Worm (Caenorhabditis elegans) whole organism, young adult: Measurements from ENCODE around the gene nlp-7.

ENCODE experiments used
- attf-5 ChIP-seq: fragments of 200-800 bp; sonication (Bioruptor generic); optimal IDR thresholded peaks from 2 replicates; lab custom pipeline; 2018; ENCODE audit warnings: mild to moderate bottlenecking, missing genetic modification characterization, missing compliant biosample characterization
- dpl-1 ChIP-seq: fragments of 150-350 bp; optimal IDR thresholded peaks from 2 replicates; lab custom pipeline; 2014; ENCODE audit warnings: missing biosample characterization, missing genetic modification reagents, missing genetic modification characterization
- ets-4 ChIP-seq: fragments of 200-800 bp; sonication (Bioruptor generic); optimal IDR thresholded peaks from 2 replicates; lab custom pipeline; 2018; ENCODE audit warnings: mild to moderate bottlenecking, missing genetic modification characterization, missing compliant biosample characterization
- let-607 ChIP-seq, 2 experiments: fragments of 200-800 bp in 1 of 2; sonication (Bioruptor generic) in 1 of 2; sonication (generic microtip) in 1 of 2; optimal IDR thresholded peaks; 2 replicates each; lab custom pipeline; 2016 to 2018; ENCODE audit warnings: mild to moderate bottlenecking in 2 of 2, missing compliant biosample characterization in 2 of 2, missing genetic modification characterization in 2 of 2, moderate library complexity in 2 of 2, missing genotype in 1 of 2
- sptf-2 ChIP-seq: fragments of 200-800 bp; sonication (Bioruptor generic); optimal IDR thresholded peaks from 2 replicates; lab custom pipeline; 2018; ENCODE audit warnings: mild to moderate bottlenecking, missing genetic modification characterization, missing compliant biosample characterization
- xnd-1 ChIP-seq: sonication (generic microtip); optimal IDR thresholded peaks from 2 replicates; lab custom pipeline; 2016; ENCODE audit warnings: missing genotype, missing genetic modification reagents, missing genetic modification characterization, missing compliant biosample characterization

ce11 chrX:8612278-8612677 is 19.3 kb downstream of the nlp-7 start:
- TF ChIP-seq attf-5 (no peak), sptf-2 (GFP tag; lab: Kevin White, UChicago) (no peak), ets-4 (GFP tag; lab: Kevin White, UChicago) (no peak), dpl-1 (GFP tag; lab: Kevin White, UChicago) (no peak), let-607 (tag; optimal IDR thresholded peaks at IDR 0.05; lab: Kevin White, UChicago) (no peak), xnd-1 (tag; lab: Kevin White, UChicago) (no peak)
